Worm (Caenorhabditis elegans) whole organism, L4 larva: Measurements from ENCODE around the gene Y38E10A.2.

Source experiments
- Y105C5A.15 ChIP-seq: fragments of 200-800 bp; sonication (Bioruptor generic); IDR thresholded peaks from 2 replicates; pipeline ENCODE4 v1.3.6; 2022; ENCODE audit warnings: missing genetic modification characterization, missing compliant biosample characterization
- mdl-1 ChIP-seq, 2 experiments: fragments of 150-350 bp in 1 of 2; sonication (generic microtip) in 1 of 2; optimal IDR thresholded peaks; 2 replicates each; lab custom pipeline; 2014 to 2017; ENCODE audit warnings: missing biosample characterization in 2 of 2, missing genetic modification characterization in 2 of 2
- pqm-1 ChIP-seq: sonication (generic microtip); optimal IDR thresholded peaks from 2 replicates; lab custom pipeline; 2017; ENCODE audit warnings: missing biosample characterization, missing genetic modification characterization

ce11 chrII:12616081-12616480 is 42.6 kb upstream of the Y38E10A.2 start, which contains the start of gene nspe-6:
- no peak for TF ChIP-seq Y105C5A.15 (GFP tag; lab: Robert Waterston, UW)
- no peak for TF ChIP-seq pqm-1
- TF ChIP-seq mdl-1 (tag; optimal IDR thresholded peaks at IDR 0.05; lab: Kevin White, UChicago) = no peak
